Worm (Caenorhabditis elegans): ENCODE measurements around the gene R10E9.2.

ce11 chrIII:3926801-3927200, 37.3 kb downstream of the R10E9.2 start:
- TF ChIP-seq nhr-11 (tag; optimal IDR thresholded peaks at IDR 0.05), result no peak
- TF ChIP-seq sem-4 (tag; optimal IDR thresholded peaks at IDR 0.05), result no peak
- TF ChIP-seq lsy-2 (tag; optimal IDR thresholded peaks at IDR 0.05), result no peak
- TF ChIP-seq egl-27 (tag; optimal IDR thresholded peaks at IDR 0.05), result no peak
- no peak for TF ChIP-seq lin-11 (tag; optimal IDR thresholded peaks at IDR 0.05)
- TF ChIP-seq snpc-4 (tag; optimal IDR thresholded peaks at IDR 0.05), result no peak
- TF ChIP-seq gmeb-1 (tag; optimal IDR thresholded peaks at IDR 0.05), result no peak
- no peak for TF ChIP-seq lin-13 (GFP tag; optimal IDR thresholded peaks at IDR 0.05)
- no peak for TF ChIP-seq nhr-237 (tag; optimal IDR thresholded peaks at IDR 0.05)
- TF ChIP-seq zag-1 (tag; optimal IDR thresholded peaks at IDR 0.05), result no peak
- no peak for TF ChIP-seq unc-39 (tag; optimal IDR thresholded peaks at IDR 0.05)

All from whole organism, L2 larva.